Worm (Caenorhabditis elegans) whole organism, L1 larva: ENCODE data around the gene ZC404.1.

Source experiments
- aha-1 ChIP-seq: fragments of 150-350 bp; optimal IDR thresholded peaks from 2 replicates; lab custom pipeline; 2014; ENCODE audit warnings: missing biosample characterization, missing genetic modification characterization
- aly-2 ChIP-seq: fragments of 150-350 bp; optimal IDR thresholded peaks from 2 replicates; lab custom pipeline; 2014; ENCODE audit warnings: missing biosample characterization, missing genetic modification characterization
- blmp-1 ChIP-seq: fragments of 150-350 bp; optimal IDR thresholded peaks from 2 replicates; lab custom pipeline; 2014; ENCODE audit warnings: missing biosample characterization, missing genetic modification characterization
- lsy-2 ChIP-seq, 2 experiments: fragments of 150-350 bp; optimal IDR thresholded peaks; 2 replicates each; lab custom pipeline; 2014; ENCODE audit warnings: missing biosample characterization in 2 of 2, missing genetic modification characterization in 2 of 2
- mep-1 ChIP-seq: fragments of 150-350 bp; optimal IDR thresholded peaks from 2 replicates; lab custom pipeline; 2014; ENCODE audit warnings: missing biosample characterization, missing genetic modification characterization
- nhr-11 ChIP-seq: fragments of 150-350 bp; optimal IDR thresholded peaks from 2 replicates; lab custom pipeline; 2014; ENCODE audit warnings: missing biosample characterization, missing genetic modification characterization
- nhr-12 ChIP-seq: sonication (generic microtip); optimal IDR thresholded peaks from 2 replicates; lab custom pipeline; 2017; ENCODE audit warnings: missing biosample characterization, missing genetic modification characterization
- nhr-28 ChIP-seq: fragments of 150-350 bp; optimal IDR thresholded peaks from 2 replicates; lab custom pipeline; 2014; ENCODE audit warnings: missing biosample characterization, missing genetic modification characterization
- nhr-71 ChIP-seq: sonication (generic microtip); optimal IDR thresholded peaks from 2 replicates; lab custom pipeline; 2016; ENCODE audit warnings: mild to moderate bottlenecking, missing genetic modification characterization, moderate library complexity, missing compliant biosample characterization
- nhr-76 ChIP-seq: sonication (generic microtip); optimal IDR thresholded peaks from 2 replicates; lab custom pipeline; 2017; ENCODE audit warnings: missing biosample characterization, missing genetic modification characterization
- pqm-1 ChIP-seq: sonication (generic microtip); optimal IDR thresholded peaks from 3 replicates; lab custom pipeline; 2017; ENCODE audit warnings: missing biosample characterization, missing genetic modification characterization
- skn-1 ChIP-seq: fragments of 150-350 bp; optimal IDR thresholded peaks from 2 replicates; lab custom pipeline; 2014; ENCODE audit warnings: missing biosample characterization, missing genetic modification characterization
- snpc-4 ChIP-seq: fragments of 150-350 bp; optimal IDR thresholded peaks from 2 replicates; lab custom pipeline; 2014; ENCODE audit warnings: missing biosample characterization, missing genetic modification characterization
- unc-62 ChIP-seq: fragments of 150-350 bp; optimal IDR thresholded peaks from 2 replicates; lab custom pipeline; 2014; ENCODE audit warnings: missing biosample characterization, missing genetic modification reagents, missing genetic modification characterization

ce11 chrV:6780676-6781075 lies 13.3 kb upstream of the ZC404.1 start:
- no peak for TF ChIP-seq mep-1 (tag; lab: Kevin White, UChicago)
- no peak for TF ChIP-seq lsy-2 (tag; optimal IDR thresholded peaks at IDR 0.05; lab: Kevin White, UChicago)
- TF ChIP-seq aha-1 (tag; lab: Kevin White, UChicago) = no peak
- TF ChIP-seq nhr-12 (tag; lab: Kevin White, UChicago) = no peak
- no peak for TF ChIP-seq nhr-76 (tag; lab: Kevin White, UChicago)
- no peak for TF ChIP-seq pqm-1 (tag; lab: Kevin White, UChicago)
- TF ChIP-seq nhr-11 (tag; lab: Kevin White, UChicago) = no peak
- no peak for TF ChIP-seq unc-62 (GFP tag; lab: Kevin White, UChicago)
- TF ChIP-seq skn-1 (tag; lab: Kevin White, UChicago) = no peak
- no peak for TF ChIP-seq aly-2 (tag; lab: Kevin White, UChicago)
- TF ChIP-seq snpc-4 (tag; lab: Kevin White, UChicago) = no peak
- TF ChIP-seq nhr-28 (tag; lab: Kevin White, UChicago) = no peak
- TF ChIP-seq blmp-1 = no peak
- peak; percentile 54 for TF ChIP-seq nhr-71 (tag; lab: Kevin White, UChicago)
